Fruit fly (Drosophila melanogaster) whole organism, wandering third instar larva: ENCODE measurements around the gene BNIP3.

Experiments
- Abd-B ChIP-seq: fragments of >200 bp; optimal IDR thresholded peaks from 2 replicates; lab custom pipeline; 2017; ENCODE audit warnings: missing biosample characterization, missing genetic modification characterization
- Dfd ChIP-seq: fragments of >200 bp; optimal IDR thresholded peaks from 2 replicates; lab custom pipeline; 2017; ENCODE audit warnings: missing biosample characterization, missing genetic modification characterization
- Jra ChIP-seq: sonication (Bioruptor generic); optimal IDR thresholded peaks from 2 replicates; lab custom pipeline; 2016; ENCODE audit warnings: missing biosample characterization, missing genetic modification characterization
- OdsH ChIP-seq: fragments of 200-800 bp; sonication (Bioruptor generic); optimal IDR thresholded peaks from 2 replicates; lab custom pipeline; 2016; ENCODE audit warnings: missing biosample characterization, mild to moderate bottlenecking, missing genetic modification characterization
- ey ChIP-seq: fragments of 200-800 bp; sonication (Bioruptor generic); optimal IDR thresholded peaks from 2 replicates; lab custom pipeline; 2016; ENCODE audit warnings: missing biosample characterization, missing genetic modification characterization
- rgr ChIP-seq: fragments of 200-800 bp; sonication (Bioruptor generic); optimal IDR thresholded peaks from 3 replicates; lab custom pipeline; 2016; ENCODE audit warnings: missing biosample characterization, mild to moderate bottlenecking, missing genetic modification characterization
- tai ChIP-seq: sonication (Bioruptor generic); optimal IDR thresholded peaks from 2 replicates; lab custom pipeline; 2016; ENCODE audit warnings: missing biosample characterization, missing genetic modification characterization

DNA sequence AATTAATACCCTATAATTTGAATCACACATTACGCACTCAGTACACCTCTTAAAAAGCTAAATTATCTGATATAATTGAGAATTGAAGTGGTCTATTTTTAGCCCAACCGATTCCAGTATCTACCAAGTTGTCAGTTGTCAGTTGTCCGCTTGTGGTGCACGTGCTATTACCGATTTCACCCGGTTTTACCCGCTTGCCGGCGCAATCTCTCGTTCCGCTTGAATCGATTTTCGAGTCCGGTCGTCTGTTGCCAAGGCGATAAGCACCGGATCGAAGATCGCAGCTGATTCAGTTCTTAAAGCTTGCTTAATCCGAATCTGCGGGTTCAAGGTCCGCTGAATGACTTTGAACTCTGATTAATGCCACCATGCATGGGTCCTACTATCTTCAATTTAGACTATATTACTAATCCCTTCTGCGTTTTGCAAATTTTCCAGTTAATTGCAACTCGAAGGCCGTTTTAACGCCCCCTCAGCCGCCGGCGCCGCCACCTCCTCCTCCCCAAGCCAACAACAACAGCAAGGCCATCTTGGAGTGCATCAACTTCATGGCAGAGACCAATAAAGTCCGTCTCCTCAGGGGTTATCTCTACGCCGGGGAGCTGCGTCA, 7.6 kb downstream of the BNIP3 start:
- TF ChIP-seq Abd-B (no peak), ey (GFP tag; lab: Kevin White, UChicago) (no peak), tai (GFP tag; lab: Kevin White, UChicago) (no peak), rgr (GFP tag; lab: Kevin White, UChicago) (no peak), Dfd (no peak), Jra (no peak), OdsH (GFP tag; lab: Kevin White, UChicago) (no peak)
